Fruit fly (Drosophila melanogaster) whole organism, embryonic: Measurements from ENCODE around the gene Art3.

Source experiments
- Adf1 ChIP-seq: fragments of 200-800 bp; sonication (Bioruptor generic); IDR thresholded peaks from 2 replicates; pipeline ENCODE4 v1.3.6; 2022; ENCODE audit warnings: missing biosample characterization, missing genetic modification characterization
- Antp ChIP-seq: fragments of 200-800 bp; sonication (Bioruptor generic); optimal IDR thresholded peaks from 3 replicates; lab custom pipeline; 2016; ENCODE audit warnings: missing biosample characterization, missing genetic modification characterization
- Atf6 ChIP-seq: fragments of 200-800 bp; sonication (Bioruptor generic); IDR thresholded peaks from 2 replicates; pipeline ENCODE4 v1.3.6; 2022; ENCODE audit warnings: missing biosample characterization, missing genetic modification characterization
- BtbVII ChIP-seq: fragments of 200-800 bp; sonication (Bioruptor generic); optimal IDR thresholded peaks from 3 replicates; lab custom pipeline; 2017; ENCODE audit warnings: missing biosample characterization, mild to moderate bottlenecking, missing genetic modification characterization
- CG10267 ChIP-seq: fragments of 200-800 bp; sonication (Bioruptor generic); optimal IDR thresholded peaks from 2 replicates; lab custom pipeline; 2018; ENCODE audit warnings: missing biosample characterization, mild to moderate bottlenecking, missing genetic modification characterization, moderate library complexity
- CG10565 ChIP-seq: fragments of 200-800 bp; sonication (Bioruptor generic); optimal IDR thresholded peaks from 3 replicates; lab custom pipeline; 2016; ENCODE audit warnings: missing biosample characterization, mild to moderate bottlenecking, missing genetic modification characterization
- CG10979 ChIP-seq: fragments of 200-800 bp; sonication (Bioruptor generic); optimal IDR thresholded peaks from 2 replicates; lab custom pipeline; 2018; ENCODE audit warnings: missing biosample characterization, mild to moderate bottlenecking, missing genetic modification characterization, moderate library complexity
- CG11504 ChIP-seq: fragments of 200-800 bp; sonication (Bioruptor generic); optimal IDR thresholded peaks from 3 replicates; lab custom pipeline; 2019; ENCODE audit warnings: missing biosample characterization, mild to moderate bottlenecking, missing genetic modification characterization, moderate library complexity
- CG12104 ChIP-seq: fragments of 200-800 bp; sonication (Bioruptor generic); optimal IDR thresholded peaks from 3 replicates; lab custom pipeline; 2016; ENCODE audit warnings: missing biosample characterization, missing genetic modification characterization
- CG12219 ChIP-seq: fragments of 200-800 bp; sonication (Bioruptor generic); optimal IDR thresholded peaks from 3 replicates; lab custom pipeline; 2018; ENCODE audit warnings: missing biosample characterization, mild to moderate bottlenecking, missing genetic modification characterization
- CG12299 ChIP-seq: fragments of 200-800 bp; sonication (Bioruptor generic); optimal IDR thresholded peaks from 2 replicates; lab custom pipeline; 2018; ENCODE audit warnings: missing biosample characterization, mild to moderate bottlenecking, missing genetic modification characterization
- CG13123 ChIP-seq: fragments of 200-800 bp; sonication (Bioruptor generic); optimal IDR thresholded peaks from 2 replicates; lab custom pipeline; 2016; ENCODE audit warnings: missing biosample characterization, missing genetic modification characterization
- CG13296 ChIP-seq: fragments of 200-800 bp; sonication (Bioruptor generic); optimal IDR thresholded peaks from 3 replicates; lab custom pipeline; 2018; ENCODE audit warnings: missing biosample characterization, mild to moderate bottlenecking, missing genetic modification characterization
- CG13624 ChIP-seq: fragments of 200-800 bp; sonication (Bioruptor generic); optimal IDR thresholded peaks from 2 replicates; lab custom pipeline; 2016; ENCODE audit warnings: missing biosample characterization, missing genetic modification characterization
- CG16815 ChIP-seq: fragments of 200-800 bp; sonication (Bioruptor generic); optimal IDR thresholded peaks from 3 replicates; lab custom pipeline; 2017; ENCODE audit warnings: missing biosample characterization, mild to moderate bottlenecking, missing genetic modification characterization
- CG17385 ChIP-seq: fragments of 200-800 bp; sonication (Bioruptor generic); optimal IDR thresholded peaks from 3 replicates; lab custom pipeline; 2018; ENCODE audit warnings: missing biosample characterization, mild to moderate bottlenecking, missing genetic modification characterization
- CG17568 ChIP-seq: fragments of 200-800 bp; sonication (Bioruptor generic); optimal IDR thresholded peaks from 2 replicates; lab custom pipeline; 2018; ENCODE audit warnings: missing biosample characterization, mild to moderate bottlenecking, missing genetic modification characterization, moderate library complexity
- CG18764 ChIP-seq: fragments of 200-800 bp; sonication (Bioruptor generic); optimal IDR thresholded peaks from 3 replicates; lab custom pipeline; 2016; ENCODE audit warnings: missing biosample characterization, missing genetic modification characterization
- CG2712 ChIP-seq: fragments of 200-800 bp; optimal IDR thresholded peaks from 3 replicates; lab custom pipeline; 2019; ENCODE audit warnings: missing biosample characterization, mild to moderate bottlenecking, missing genetic modification characterization, moderate library complexity
- CG3847 ChIP-seq: fragments of 200-800 bp; sonication (Bioruptor generic); IDR thresholded peaks from 2 replicates; pipeline ENCODE4 v1.3.6; 2022; ENCODE audit warnings: missing biosample characterization, missing genetic modification characterization
- CG4424 ChIP-seq: fragments of 200-800 bp; sonication (Bioruptor generic); optimal IDR thresholded peaks from 3 replicates; lab custom pipeline; 2016; ENCODE audit warnings: missing biosample characterization, missing genetic modification characterization
- CG4854 ChIP-seq: fragments of 200-800 bp; sonication (Bioruptor generic); optimal IDR thresholded peaks from 2 replicates; lab custom pipeline; 2016; ENCODE audit warnings: missing biosample characterization, missing genetic modification characterization, inconsistent platforms
- CG6254 ChIP-seq: fragments of 200-800 bp; sonication (Bioruptor generic); optimal IDR thresholded peaks from 3 replicates; lab custom pipeline; 2017; ENCODE audit warnings: mild to moderate bottlenecking, missing biosample characterization, missing genetic modification reagents, missing genetic modification characterization
- CG6654 ChIP-seq: fragments of 200-800 bp; sonication (Bioruptor generic); optimal IDR thresholded peaks from 2 replicates; lab custom pipeline; 2017; ENCODE audit warnings: missing biosample characterization, mild to moderate bottlenecking, missing genetic modification characterization
- CG6683 ChIP-seq: fragments of 200-800 bp; sonication (Bioruptor generic); optimal IDR thresholded peaks from 2 replicates; lab custom pipeline; 2017; ENCODE audit warnings: missing biosample characterization, mild to moderate bottlenecking, missing genetic modification characterization, missing genetic modification reagents
- CG9876 ChIP-seq: fragments of 200-800 bp; sonication (Bioruptor generic); optimal IDR thresholded peaks from 2 replicates; lab custom pipeline; 2016; ENCODE audit warnings: missing biosample characterization, missing genetic modification characterization
- Dad ChIP-seq: fragments of 200-800 bp; sonication (Bioruptor generic); optimal IDR thresholded peaks from 3 replicates; lab custom pipeline; 2016; ENCODE audit warnings: missing biosample characterization, missing genetic modification characterization
- Dll ChIP-seq: fragments of 200-800 bp; sonication (Bioruptor generic); IDR thresholded peaks from 4 replicates; pipeline ENCODE4 v1.3.6; 2022; ENCODE audit warnings: missing biosample characterization, missing genetic modification characterization; ENCODE audit not compliant: partially characterized antibody
- Fer1 ChIP-seq: fragments of 200-800 bp; sonication (Bioruptor generic); optimal IDR thresholded peaks from 2 replicates; lab custom pipeline; 2017; ENCODE audit warnings: missing biosample characterization, mild to moderate bottlenecking, missing genetic modification characterization
- Hr39 ChIP-seq: fragments of >200 bp; optimal IDR thresholded peaks from 2 replicates; lab custom pipeline; 2017
- Kr ChIP-seq: fragments of 200-800 bp; sonication (Bioruptor generic); optimal IDR thresholded peaks from 2 replicates; lab custom pipeline; 2017; ENCODE audit warnings: missing biosample characterization, mild to moderate bottlenecking, missing genetic modification characterization
- Nf-YC ChIP-seq: fragments of 200-800 bp; optimal IDR thresholded peaks from 3 replicates; lab custom pipeline; 2019; ENCODE audit warnings: missing biosample characterization, mild to moderate bottlenecking, missing genetic modification characterization, moderate library complexity
- Sox102F ChIP-seq: fragments of 200-800 bp; sonication (Bioruptor generic); optimal IDR thresholded peaks from 2 replicates; lab custom pipeline; 2018; ENCODE audit warnings: missing biosample characterization, mild to moderate bottlenecking, missing genetic modification characterization, moderate library complexity
- ash1 ChIP-seq: fragments of 200-800 bp; sonication (Bioruptor generic); optimal IDR thresholded peaks from 2 replicates; lab custom pipeline; 2018; ENCODE audit warnings: missing biosample characterization, mild to moderate bottlenecking, missing genetic modification characterization
- cg ChIP-seq: fragments of 200-800 bp; sonication (Bioruptor generic); optimal IDR thresholded peaks from 3 replicates; lab custom pipeline; 2019; ENCODE audit warnings: missing biosample characterization, mild to moderate bottlenecking, missing genetic modification characterization, moderate library complexity
- danr ChIP-seq: fragments of 200-800 bp; sonication (Bioruptor generic); IDR thresholded peaks from 2 replicates; pipeline ENCODE4 v1.3.6; 2022; ENCODE audit warnings: missing biosample characterization, missing genetic modification characterization
- dimm ChIP-seq: fragments of 200-800 bp; sonication (Bioruptor generic); IDR thresholded peaks from 2 replicates; pipeline ENCODE4 v1.3.6; 2022; ENCODE audit warnings: missing biosample characterization, missing genetic modification characterization
- dm ChIP-seq: fragments of 200-800 bp; sonication (Bioruptor generic); optimal IDR thresholded peaks from 3 replicates; lab custom pipeline; 2016; ENCODE audit warnings: missing biosample characterization, missing genetic modification characterization
- fd96Cb ChIP-seq: fragments of 200-800 bp; sonication (Bioruptor generic); optimal IDR thresholded peaks from 2 replicates; lab custom pipeline; 2018; ENCODE audit warnings: missing biosample characterization, mild to moderate bottlenecking, missing genetic modification characterization, moderate library complexity
- h ChIP-seq: fragments of >200 bp; optimal IDR thresholded peaks from 2 replicates; lab custom pipeline; 2017
- kay ChIP-seq: fragments of 200-800 bp; sonication (Bioruptor generic); optimal IDR thresholded peaks from 2 replicates; lab custom pipeline; 2016; ENCODE audit warnings: missing biosample characterization, missing genetic modification characterization
- onecut ChIP-seq: fragments of 200-800 bp; sonication (Bioruptor generic); IDR thresholded peaks from 2 replicates; pipeline ENCODE4 v1.3.6; 2022; ENCODE audit warnings: missing biosample characterization, missing genetic modification characterization
- pb ChIP-seq: fragments of 200-800 bp; sonication (Bioruptor generic); optimal IDR thresholded peaks from 3 replicates; lab custom pipeline; 2016; ENCODE audit warnings: missing biosample characterization, missing genetic modification characterization
- ranshi ChIP-seq: fragments of 200-800 bp; sonication (Bioruptor generic); IDR thresholded peaks from 2 replicates; pipeline ENCODE4 v1.3.6; 2022; ENCODE audit warnings: missing biosample characterization, missing genetic modification characterization
- scrt ChIP-seq: fragments of 200-800 bp; sonication (Bioruptor generic); optimal IDR thresholded peaks from 2 replicates; lab custom pipeline; 2018; ENCODE audit warnings: missing biosample characterization, mild to moderate bottlenecking, missing genetic modification characterization, moderate library complexity
- sob ChIP-seq: fragments of 200-800 bp; sonication (Bioruptor generic); IDR thresholded peaks from 2 replicates; pipeline ENCODE4 v1.3.6; 2022; ENCODE audit warnings: missing biosample characterization, missing genetic modification characterization
- stc ChIP-seq: fragments of 200-800 bp; sonication (Bioruptor generic); IDR thresholded peaks from 2 replicates; pipeline ENCODE4 v1.3.6; 2022; ENCODE audit warnings: missing biosample characterization, missing genetic modification characterization
- sug ChIP-seq: fragments of 200-800 bp; optimal IDR thresholded peaks from 2 replicates; lab custom pipeline; 2019; ENCODE audit warnings: missing biosample characterization, mild to moderate bottlenecking, missing genetic modification characterization, moderate library complexity
- tna ChIP-seq: fragments of 200-800 bp; sonication (Bioruptor generic); IDR thresholded peaks from 2 replicates; pipeline ENCODE4 v1.3.6; 2022; ENCODE audit warnings: missing biosample characterization, missing genetic modification characterization; ENCODE audit not compliant: partially characterized antibody
- tx ChIP-seq: fragments of 200-800 bp; sonication (Bioruptor generic); optimal IDR thresholded peaks from 2 replicates; lab custom pipeline; 2016; ENCODE audit warnings: missing biosample characterization, missing genetic modification characterization
- wdn ChIP-seq: fragments of 200-800 bp; sonication (Bioruptor generic); IDR thresholded peaks from 2 replicates; pipeline ENCODE4 v1.3.6; 2022; ENCODE audit warnings: missing biosample characterization, missing genetic modification characterization
- yki ChIP-seq: fragments of >200 bp; optimal IDR thresholded peaks from 3 replicates; lab custom pipeline; 2018

The Art3 gene

dm6 chr3R:15213362-15213989 lies 15.7 kb downstream of the Art3 start, which contains the start of the genes CG6654 and CG4210 (continued):
- TF ChIP-seq CG13624 (GFP tag; lab: Kevin White, UChicago), result no peak
- TF ChIP-seq cg (GFP tag; lab: Kevin White, UChicago), result no peak
- TF ChIP-seq dimm (GFP tag; lab: Robert Waterston, UW), result no peak
- no peak for TF ChIP-seq yki (lab: Kevin White, UChicago)
- no peak for TF ChIP-seq Adf1
- no peak for TF ChIP-seq scrt (GFP tag; lab: Kevin White, UChicago)
- TF ChIP-seq Hr39 (lab: Kevin White, UChicago), result no peak
- TF ChIP-seq ranshi, result no peak
- no peak for TF ChIP-seq kay
- no peak for TF ChIP-seq dm (GFP tag; lab: Kevin White, UChicago)
- TF ChIP-seq Dad (GFP tag; lab: Kevin White, UChicago), result no peak
- TF ChIP-seq CG17385 (GFP tag; lab: Kevin White, UChicago), result peak; percentile 4
- no peak for TF ChIP-seq CG12299 (tag; lab: Kevin White, UChicago)
- TF ChIP-seq sob (GFP tag; lab: Robert Waterston, UW), result no peak
- no peak for TF ChIP-seq pb (GFP tag; lab: Kevin White, UChicago)
- no peak for TF ChIP-seq fd96Cb (tag; lab: Kevin White, UChicago)
- TF ChIP-seq CG10267, result peak; percentile 58
- no peak for TF ChIP-seq CG10565 (GFP tag; lab: Kevin White, UChicago)
- TF ChIP-seq tx (GFP tag; lab: Kevin White, UChicago), result no peak
- TF ChIP-seq sug (tag; lab: Kevin White, UChicago), result peak; percentile 64
- peak; percentile 1 for TF ChIP-seq CG10979 (tag; lab: Kevin White, UChicago)
- TF ChIP-seq CG18764 (GFP tag; lab: Kevin White, UChicago), result no peak
- no peak for TF ChIP-seq CG9876 (GFP tag; lab: Kevin White, UChicago)
- peak; percentile 44 for TF ChIP-seq Nf-YC (tag; lab: Kevin White, UChicago)
- no peak for TF ChIP-seq wdn (GFP tag; lab: Robert Waterston, UW)
- TF ChIP-seq CG6683 (GFP tag; lab: Kevin White, UChicago), result no peak
- TF ChIP-seq Atf6 (GFP tag; lab: Robert Waterston, UW), result no peak
- TF ChIP-seq CG4854 (GFP tag; lab: Kevin White, UChicago), result no peak
- TF ChIP-seq CG3847 (GFP tag; lab: Robert Waterston, UW), result no peak
- no peak for TF ChIP-seq stc (GFP tag; lab: Robert Waterston, UW)
- no peak for TF ChIP-seq danr (GFP tag; lab: Robert Waterston, UW)
- TF ChIP-seq Fer1 (GFP tag; lab: Kevin White, UChicago), result peak; percentile 30
- peak; percentile 49 for TF ChIP-seq CG2712 (tag; lab: Kevin White, UChicago)
- no peak for TF ChIP-seq CG11504
- TF ChIP-seq onecut (GFP tag; lab: Robert Waterston, UW), result no peak
- TF ChIP-seq Antp (GFP tag; lab: Kevin White, UChicago), result no peak
- TF ChIP-seq CG17568 (GFP tag; lab: Kevin White, UChicago), result no peak
- TF ChIP-seq CG12219 (GFP tag; lab: Kevin White, UChicago), result no peak
- TF ChIP-seq BtbVII (GFP tag; lab: Kevin White, UChicago), result no peak
- TF ChIP-seq CG4424 (GFP tag; lab: Kevin White, UChicago), result no peak
- TF ChIP-seq Kr (GFP tag; lab: Kevin White, UChicago), result no peak
- TF ChIP-seq CG16815, result no peak
- TF ChIP-seq CG6654 (GFP tag; lab: Kevin White, UChicago), result no peak
- TF ChIP-seq h (lab: Kevin White, UChicago), result no peak
- peak; percentile 23 for TF ChIP-seq CG12104 (GFP tag; lab: Kevin White, UChicago)
- TF ChIP-seq ash1 (GFP tag; lab: Kevin White, UChicago), result no peak
- TF ChIP-seq Dll (GFP tag; lab: Robert Waterston, UW), result peak; percentile 69
- peak; percentile 5 for TF ChIP-seq CG13296 (GFP tag; lab: Kevin White, UChicago)
- no peak for TF ChIP-seq Sox102F (GFP tag; lab: Kevin White, UChicago)
- no peak for TF ChIP-seq CG13123 (GFP tag; lab: Kevin White, UChicago)
- TF ChIP-seq tna (GFP tag; lab: Robert Waterston, UW), result no peak
- no peak for TF ChIP-seq CG6254 (GFP tag; lab: Kevin White, UChicago)
